Worm (Caenorhabditis elegans): ENCODE results near the gene sra-39.
A peak's percentile ranks its signal among the peaks of the same experiment; 100 is the strongest.

Gene sra-39

ce11 chrX:13903328-13903727 lies at the start of gene sra-39:
TSS of gene sra-39 (minus strand) at chrX:13903428.
- TF ChIP-seq ZK546.5 (tag; optimal IDR thresholded peaks at IDR 0.05) (no peak), elt-3 (tag; optimal IDR thresholded peaks at IDR 0.05) (no peak), elt-1 (tag; optimal IDR thresholded peaks at IDR 0.05) (no peak), ceh-82 (tag; optimal IDR thresholded peaks at IDR 0.05) (no peak), ztf-11 (tag; optimal IDR thresholded peaks at IDR 0.05) (no peak), ceh-9 (tag; optimal IDR thresholded peaks at IDR 0.05) (no peak), pqm-1 (tag; optimal IDR thresholded peaks at IDR 0.05) (no peak), lin-15B (tag; optimal IDR thresholded peaks at IDR 0.05) (no peak), fos-1 (tag; optimal IDR thresholded peaks at IDR 0.05) (no peak), sea-2 (GFP tag; optimal IDR thresholded peaks at IDR 0.05) (no peak), aly-2 (tag; optimal IDR thresholded peaks at IDR 0.05) (no peak), tbx-2 (tag; optimal IDR thresholded peaks at IDR 0.05) (no peak), mdl-1 (tag; optimal IDR thresholded peaks at IDR 0.05) (no peak), ztf-4 (tag; optimal IDR thresholded peaks at IDR 0.05) (no peak), ceh-16 (tag; optimal IDR thresholded peaks at IDR 0.05) (no peak), nhr-237 (tag; optimal IDR thresholded peaks at IDR 0.05) (no peak), nhr-28 (tag; optimal IDR thresholded peaks at IDR 0.05) (no peak), nhr-43 (tag; optimal IDR thresholded peaks at IDR 0.05; ENCODE audit: poor library complexity, severe bottlenecking) (no peak), pha-4 (tag; optimal IDR thresholded peaks at IDR 0.05) (no peak)

DNA sequence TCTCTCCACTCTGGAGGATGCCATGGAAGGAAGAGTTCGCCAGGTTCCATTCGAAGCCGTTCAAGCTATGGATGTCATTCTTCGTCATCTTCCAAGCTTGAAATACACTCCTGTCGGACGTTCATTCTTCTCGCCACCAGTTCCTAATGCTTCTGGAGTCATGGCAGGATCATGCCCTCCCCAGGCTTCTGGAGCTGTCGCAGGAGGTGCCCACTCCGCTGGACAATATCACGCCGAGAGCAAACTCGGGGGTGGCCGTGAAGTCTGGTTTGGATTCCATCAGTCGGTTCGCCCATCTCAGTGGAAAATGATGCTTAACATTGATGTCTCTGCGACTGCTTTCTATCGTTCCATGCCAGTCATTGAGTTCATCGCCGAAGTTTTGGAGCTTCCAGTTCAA lies 49.1 kb upstream of the sra-39 start:
- TF ChIP-seq lsy-12 (tag; optimal IDR thresholded peaks at IDR 0.05) (no peak), eor-1 (tag; optimal IDR thresholded peaks at IDR 0.05) (no peak)

ce11 chrX:13950620-13951152 lies 47.5 kb upstream of the sra-39 start:
- TF ChIP-seq unc-62 (GFP tag; optimal IDR thresholded peaks at IDR 0.05) = no peak
- TF ChIP-seq ceh-28 (tag; optimal IDR thresholded peaks at IDR 0.05) = peak; percentile 67
- peak; percentile 26 for TF ChIP-seq pqm-1 (tag; optimal IDR thresholded peaks at IDR 0.05)
- TF ChIP-seq snpc-4 (tag; optimal IDR thresholded peaks at IDR 0.05) = peak; percentile 5
- TF ChIP-seq elt-1 (tag; optimal IDR thresholded peaks at IDR 0.05) = no peak
- TF ChIP-seq lsy-12 (tag; optimal IDR thresholded peaks at IDR 0.05) = peak; percentile 34
- peak; percentile 22 for TF ChIP-seq tbx-2 (tag; optimal IDR thresholded peaks at IDR 0.05)
- peak; percentile 39 for TF ChIP-seq elt-2 (tag; optimal IDR thresholded peaks at IDR 0.05)
- no peak for TF ChIP-seq ceh-16 (tag; optimal IDR thresholded peaks at IDR 0.05)
- peak; percentile 44 for TF ChIP-seq nfya-1 (tag; optimal IDR thresholded peaks at IDR 0.05; ENCODE audit: insufficient read depth)
- TF ChIP-seq nhr-43 (tag; optimal IDR thresholded peaks at IDR 0.05; ENCODE audit: poor library complexity, severe bottlenecking) = peak; percentile 64
- TF ChIP-seq nhr-23 (tag; optimal IDR thresholded peaks at IDR 0.05) = peak; percentile 81
- TF ChIP-seq lin-15B (tag; optimal IDR thresholded peaks at IDR 0.05) = no peak
- peak; percentile 18 for TF ChIP-seq jun-1 (tag; optimal IDR thresholded peaks at IDR 0.05)
- no peak for TF ChIP-seq R02D3.7 (tag; optimal IDR thresholded peaks at IDR 0.05)
- no peak for TF ChIP-seq mml-1 (tag; optimal IDR thresholded peaks at IDR 0.05)
- TF ChIP-seq pha-4 (tag; optimal IDR thresholded peaks at IDR 0.05) = peak; percentile 71
- TF ChIP-seq sea-2 (GFP tag; optimal IDR thresholded peaks at IDR 0.05) = no peak
- TF ChIP-seq nhr-11 (tag; optimal IDR thresholded peaks at IDR 0.05) = no peak
- TF ChIP-seq hmg-11 (tag; optimal IDR thresholded peaks at IDR 0.05) = peak; percentile 59
- no peak for TF ChIP-seq nhr-28 (tag; optimal IDR thresholded peaks at IDR 0.05)
- TF ChIP-seq nhr-25 (tag; optimal IDR thresholded peaks at IDR 0.05) = peak; percentile 91

ce11 chrX:13948810-13949209 lies 45.6 kb upstream of the sra-39 start, which contains the start of gene alg-1:
TSS of gene alg-1 (plus strand) at chrX:13949110.
- TF ChIP-seq tbx-2 (tag; optimal IDR thresholded peaks at IDR 0.05) (no peak), nhr-23 (tag; optimal IDR thresholded peaks at IDR 0.05) (no peak), nhr-11 (tag; optimal IDR thresholded peaks at IDR 0.05) (no peak), nhr-237 (tag; optimal IDR thresholded peaks at IDR 0.05) (no peak), nhr-25 (tag; optimal IDR thresholded peaks at IDR 0.05) (no peak), ZK546.5 (tag; optimal IDR thresholded peaks at IDR 0.05) (no peak), fkh-10 (GFP tag; optimal IDR thresholded peaks at IDR 0.05) (no peak)

DNA sequence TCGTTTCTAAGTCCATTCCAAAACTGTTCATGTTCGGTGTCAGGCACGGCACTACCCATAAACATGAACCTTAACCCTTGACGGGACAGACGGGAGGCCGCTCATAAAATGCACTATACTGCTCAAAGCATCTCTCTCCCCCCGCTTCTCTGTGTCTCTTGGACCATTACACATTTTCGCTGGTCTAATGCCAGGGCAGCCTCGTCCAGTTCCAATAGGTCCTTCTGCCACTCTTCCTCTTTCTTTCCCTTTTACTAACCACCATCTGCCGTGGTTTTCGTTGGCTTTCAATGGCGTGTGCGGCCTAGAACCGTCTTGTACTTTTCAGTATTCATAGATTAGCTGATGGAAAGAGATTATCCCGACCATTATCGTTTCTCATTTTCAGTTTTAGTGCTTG lies 44.9 kb upstream of the sra-39 start:
- no peak for TF ChIP-seq ceh-9 (tag; optimal IDR thresholded peaks at IDR 0.05)
- no peak for TF ChIP-seq ama-1 (optimal IDR thresholded peaks at IDR 0.05)
- TF ChIP-seq elt-2 (tag; optimal IDR thresholded peaks at IDR 0.05) = no peak
- no peak for TF ChIP-seq egl-27 (tag; optimal IDR thresholded peaks at IDR 0.05)
- peak; percentile 51 for TF ChIP-seq egl-5 (tag; optimal IDR thresholded peaks at IDR 0.05)
- TF ChIP-seq lin-39 (tag; optimal IDR thresholded peaks at IDR 0.05) = peak; percentile 53
- TF ChIP-seq nhr-12 (tag; optimal IDR thresholded peaks at IDR 0.05) = no peak
- TF ChIP-seq nhr-67 (tag; optimal IDR thresholded peaks at IDR 0.05) = no peak
- peak; percentile 65 for TF ChIP-seq hmg-11 (tag; optimal IDR thresholded peaks at IDR 0.05)

Measured in whole organism, L3 larva.